Worm (Caenorhabditis elegans) whole organism, L4/young adult: Measurements from ENCODE around the gene cpb-1.

Experiments
- W03F9.2 ChIP-seq: fragments of 150-350 bp; optimal IDR thresholded peaks from 2 replicates; lab custom pipeline; 2014; ENCODE audit warnings: missing biosample characterization, missing genetic modification characterization
- dao-5 ChIP-seq: sonication (generic microtip); optimal IDR thresholded peaks from 2 replicates; lab custom pipeline; 2016; ENCODE audit warnings: missing genotype, missing genetic modification characterization, moderate library complexity, missing compliant biosample characterization
- him-1 ChIP-seq: sonication (generic microtip); optimal IDR thresholded peaks from 2 replicates; lab custom pipeline; 2016; ENCODE audit warnings: missing genotype, missing genetic modification reagents, missing genetic modification characterization, missing compliant biosample characterization

The cpb-1 gene

ce11 chrIII:9353814-9354213 is 31.7 kb downstream of the cpb-1 start:
- no peak for TF ChIP-seq dao-5
- no peak for TF ChIP-seq him-1 (tag; lab: Kevin White, UChicago)
- no peak for TF ChIP-seq W03F9.2 (tag; lab: Kevin White, UChicago)

DNA sequence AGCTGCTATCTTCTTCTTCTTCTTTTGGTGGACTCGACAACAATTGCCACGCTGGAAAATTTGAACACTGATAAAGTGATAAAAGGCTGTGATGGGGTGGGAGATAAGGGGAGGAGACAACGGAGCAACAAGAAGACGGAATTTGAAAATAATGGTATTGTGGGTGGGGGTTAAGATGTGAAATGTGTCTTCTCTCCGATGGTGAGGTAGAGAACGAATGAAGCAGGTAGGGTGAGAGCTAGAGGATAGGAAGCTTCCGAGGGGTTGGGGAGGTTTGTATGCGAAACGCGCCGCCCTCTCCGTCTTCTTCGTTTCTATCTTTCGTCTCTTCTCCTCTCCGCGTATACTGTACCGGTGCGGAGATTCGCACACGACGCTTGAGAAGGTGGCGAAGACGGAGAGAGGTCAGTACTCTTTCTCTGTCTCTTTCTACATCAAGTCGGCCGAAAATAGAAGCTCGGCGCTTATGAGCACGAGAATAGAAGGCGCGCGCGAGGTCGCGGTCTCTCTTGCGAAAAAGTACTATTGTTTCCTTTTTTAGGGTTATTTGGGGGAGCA is 33.4 kb downstream of the cpb-1 start, which contains the start of gene chtb-1:
Gene chtb-1 (minus strand): TSS at position 51 of the 558 bp plus-strand sequence.
- no peak for TF ChIP-seq him-1 (tag; lab: Kevin White, UChicago)
- TF ChIP-seq W03F9.2 (tag; lab: Kevin White, UChicago), result no peak
- TF ChIP-seq dao-5, result no peak

ce11 chrIII:9359060-9359459 is 37.0 kb downstream of the cpb-1 start, which contains the start of gene K04H4.5:
K04H4.5 (plus strand) TSS chrIII:9359360.
- no peak for TF ChIP-seq dao-5
- TF ChIP-seq him-1 (tag; lab: Kevin White, UChicago), result no peak
- TF ChIP-seq W03F9.2 (tag; lab: Kevin White, UChicago), result no peak

DNA sequence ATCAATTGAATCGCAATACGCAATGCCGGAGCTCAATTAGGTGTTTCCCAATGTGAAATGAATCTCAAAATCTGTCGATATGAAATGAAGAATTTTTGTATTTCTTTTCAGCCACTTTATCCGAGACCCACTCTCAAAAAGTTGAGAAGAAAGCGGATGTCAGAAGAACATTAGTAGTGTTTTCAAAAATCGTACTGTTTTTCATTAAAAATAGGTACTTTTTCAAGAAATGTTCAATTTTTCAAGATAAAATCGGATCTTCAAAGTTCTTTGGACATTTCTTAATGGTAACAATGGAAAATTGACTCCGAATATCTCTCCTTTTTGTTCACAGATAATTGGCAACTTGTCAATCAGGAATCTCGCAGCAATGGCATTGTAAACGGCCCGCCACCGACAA is 39.1 kb downstream of the cpb-1 start, which contains the start of gene flp-25:
Gene flp-25 (plus strand): TSS at position 301 of the 400 bp plus-strand sequence.
- TF ChIP-seq dao-5, result no peak
- no peak for TF ChIP-seq W03F9.2 (tag; lab: Kevin White, UChicago)
- TF ChIP-seq him-1 (tag; lab: Kevin White, UChicago), result no peak

ce11 chrIII:9366376-9366775 is 44.3 kb downstream of the cpb-1 start:
- TF ChIP-seq him-1 (tag; lab: Kevin White, UChicago) (no peak), W03F9.2 (tag; lab: Kevin White, UChicago) (no peak), dao-5 (no peak)

DNA sequence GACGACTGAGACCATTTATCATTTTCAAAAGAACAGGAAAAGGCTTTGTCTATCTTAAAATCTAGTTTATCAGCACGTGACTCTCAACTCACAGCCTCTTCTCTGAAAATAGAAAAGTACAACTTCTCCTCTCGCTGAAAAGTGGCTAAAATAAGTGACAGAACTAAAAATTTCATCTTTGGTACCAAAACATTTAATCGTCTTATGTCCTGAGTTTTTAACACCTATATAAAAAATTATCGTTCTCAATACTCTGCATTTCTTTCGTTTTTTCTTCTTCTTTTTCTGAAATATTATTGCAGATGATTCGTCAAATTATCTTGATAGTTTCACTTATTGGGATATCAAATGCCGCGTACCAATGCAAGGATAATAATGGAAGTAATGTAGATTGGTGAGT is 44.9 kb downstream of the cpb-1 start, which contains the start of gene crn-6:
Gene crn-6 (plus strand): TSS at position 301 of the 400 bp plus-strand sequence.
- TF ChIP-seq him-1 (tag; lab: Kevin White, UChicago) (no peak), dao-5 (no peak), W03F9.2 (tag; lab: Kevin White, UChicago) (no peak)

DNA sequence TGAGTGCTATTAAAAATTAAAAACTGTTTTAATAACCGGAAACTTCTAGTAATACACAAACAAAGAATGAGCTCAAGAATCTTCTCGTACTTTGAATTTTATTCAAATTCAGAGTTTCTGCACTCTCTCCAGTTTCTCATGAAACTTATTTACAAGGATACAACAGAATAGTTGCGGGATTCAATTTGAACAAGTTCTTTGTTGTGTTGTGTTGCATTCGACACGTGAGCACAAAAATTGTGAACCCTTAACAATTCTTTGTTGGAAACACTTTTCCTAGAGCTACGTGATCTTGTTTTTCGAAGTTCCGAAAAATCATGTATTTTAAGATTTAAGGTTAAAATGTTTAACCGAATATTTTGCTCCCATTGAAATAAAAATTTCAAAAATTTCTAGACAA is 51.7 kb downstream of the cpb-1 start:
- TF ChIP-seq him-1 (tag; lab: Kevin White, UChicago) (no peak), W03F9.2 (tag; lab: Kevin White, UChicago) (no peak), dao-5 (no peak)
